Fruit fly (Drosophila melanogaster) whole organism: Measurements from ENCODE around the gene CG6282.

Source experiments
- CG8478 ChIP-seq: fragments of >200 bp; optimal IDR thresholded peaks from 2 replicates; lab custom pipeline; 2018; ENCODE audit warnings: inconsistent platforms
- Dll ChIP-seq: fragments of >200 bp; optimal IDR thresholded peaks from 2 replicates; lab custom pipeline; 2017
- usp ChIP-seq: fragments of >200 bp; optimal IDR thresholded peaks from 2 replicates; lab custom pipeline; 2017; ENCODE audit warnings: missing biosample characterization, missing genetic modification characterization, mixed read lengths

DNA sequence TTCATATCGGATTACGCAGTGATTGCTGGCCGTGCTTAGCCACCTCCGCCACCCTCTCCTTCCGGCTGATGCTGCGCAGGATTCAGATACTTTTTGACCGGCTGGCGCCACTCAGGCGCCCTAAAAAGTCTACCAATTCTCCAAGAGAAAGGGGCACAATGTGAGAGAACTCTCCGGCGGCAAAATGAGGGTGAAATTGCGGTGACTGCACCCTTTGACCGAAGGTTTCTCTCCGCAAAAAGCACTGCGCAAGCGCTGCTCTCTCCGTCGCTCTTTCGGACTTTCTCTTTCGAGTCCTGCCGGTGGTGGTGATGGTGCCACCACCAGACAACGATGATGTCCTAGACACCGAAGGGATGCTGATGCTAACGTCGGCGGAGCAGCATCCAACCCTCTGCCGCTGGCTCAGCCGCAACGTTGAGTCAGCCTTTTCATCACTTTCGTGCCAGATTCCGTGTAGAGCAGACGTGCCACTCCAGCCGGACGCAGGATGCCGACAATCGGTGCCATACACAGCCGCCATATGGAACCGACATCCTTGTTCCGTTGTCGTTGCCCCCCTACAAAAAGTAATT, 44.6 kb upstream of the CG6282 start:
- TF ChIP-seq Dll (no peak), CG8478 (lab: Kevin White, UChicago) (no peak), usp (no peak)
